Worm (Caenorhabditis elegans): ENCODE data around the gene basl-1.

Gene basl-1

DNA sequence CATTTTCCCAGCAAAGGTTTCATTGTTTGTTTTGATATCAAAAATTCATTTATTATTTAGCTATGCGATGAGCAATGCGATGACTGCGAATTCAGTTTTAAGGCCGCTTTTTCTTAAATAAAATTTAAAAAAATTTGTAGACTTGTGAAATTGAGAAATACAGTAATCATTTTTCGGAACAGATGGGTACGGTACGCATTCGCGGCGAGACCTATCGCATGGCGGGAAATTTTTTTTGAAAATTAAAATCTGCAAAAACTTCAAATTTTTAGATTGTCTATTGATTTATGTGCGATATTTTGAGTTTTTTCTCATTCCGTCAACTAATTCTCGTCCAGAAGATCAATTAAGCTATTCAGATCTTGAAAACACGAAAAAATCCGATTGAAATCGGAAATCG, 48.8 kb downstream of the basl-1 start (continued):
- TF ChIP-seq cebp-2 (GFP tag; IDR thresholded peaks at IDR 0.05) = no peak
- no peak for TF ChIP-seq let-526 (GFP tag; IDR thresholded peaks at IDR 0.05)
- TF ChIP-seq F49E8.2 (tag; optimal IDR thresholded peaks at IDR 0.05; ENCODE audit: insufficient read depth) = peak; percentile 90
- peak; percentile 66 for TF ChIP-seq snpc-1.3 (tag; optimal IDR thresholded peaks at IDR 0.05; ENCODE audit: insufficient read depth)
- peak; percentile 39 for TF ChIP-seq ceh-100 (GFP tag; IDR thresholded peaks at IDR 0.05)
- TF ChIP-seq ccch-3 (GFP tag; optimal IDR thresholded peaks at IDR 0.05) = no peak
- peak in 2 of 3 experiments; percentile 25 to 88 for TF ChIP-seq lin-35 (GFP tag; optimal IDR thresholded peaks at IDR 0.05)
- TF ChIP-seq K12H6.12 (tag; optimal IDR thresholded peaks at IDR 0.05) = no peak
- no peak for TF ChIP-seq nhr-120 (GFP tag; IDR thresholded peaks at IDR 0.05)
- peak; percentile 66 for TF ChIP-seq mcd-1 (GFP tag; IDR thresholded peaks at IDR 0.05)
- no peak for TF ChIP-seq ztf-28 (GFP tag; IDR thresholded peaks at IDR 0.05)
- no peak for TF ChIP-seq ceh-79 (tag; optimal IDR thresholded peaks at IDR 0.05)
- TF ChIP-seq ama-1 (optimal IDR thresholded peaks at IDR 0.05) = no peak
- TF ChIP-seq ama-1 (GFP tag; optimal IDR thresholded peaks at IDR 0.05) = no peak
- no peak for TF ChIP-seq ceh-58 (GFP tag; IDR thresholded peaks at IDR 0.05)
- no peak for TF ChIP-seq C06A6.2 (GFP tag; conservative IDR thresholded peaks at IDR 0.05)
- no peak for TF ChIP-seq egl-44 (GFP tag; IDR thresholded peaks at IDR 0.05)
- no peak for TF ChIP-seq rpc-1 (optimal IDR thresholded peaks at IDR 0.05)
- TF ChIP-seq rpc-1 (tag; optimal IDR thresholded peaks at IDR 0.05) = no peak
- no peak for TF ChIP-seq ceh-40 (GFP tag; IDR thresholded peaks at IDR 0.05)
- no peak for TF ChIP-seq mxl-1 (tag; optimal IDR thresholded peaks at IDR 0.05)
- peak; percentile 83 for TF ChIP-seq Y53G8AR.9 (GFP tag; conservative IDR thresholded peaks at IDR 0.05)
- no peak for TF ChIP-seq ztf-25 (GFP tag; IDR thresholded peaks at IDR 0.05)
- peak; percentile 84 for TF ChIP-seq hsf-1 (GFP tag; IDR thresholded peaks at IDR 0.05)
- TF ChIP-seq hlh-12 (tag; optimal IDR thresholded peaks at IDR 0.05) = no peak
- TF ChIP-seq hrde-1 (tag; optimal IDR thresholded peaks at IDR 0.05; ENCODE audit: borderline replicate concordance) = peak; percentile 56
- TF ChIP-seq ZK185.1 (tag; optimal IDR thresholded peaks at IDR 0.05; ENCODE audit: poor library complexity, severe bottlenecking) = no peak
- no peak for TF ChIP-seq let-607 (tag; optimal IDR thresholded peaks at IDR 0.05)
- TF ChIP-seq Y56A3A.18 (GFP tag; IDR thresholded peaks at IDR 0.05) = no peak
- TF ChIP-seq K11D2.4 (GFP tag; IDR thresholded peaks at IDR 0.05) = no peak
- no peak for TF ChIP-seq F57A8.1 (GFP tag; optimal IDR thresholded peaks at IDR 0.05)
- TF ChIP-seq nfyb-1 (GFP tag; IDR thresholded peaks at IDR 0.05) = no peak
- no peak for TF ChIP-seq nhr-90 (tag; optimal IDR thresholded peaks at IDR 0.05)
- no peak for TF ChIP-seq mes-4 (tag; optimal IDR thresholded peaks at IDR 0.05)
- TF ChIP-seq lir-1 (GFP tag; conservative IDR thresholded peaks at IDR 0.05) = no peak; the same call in 1 of the 2 replicates
- TF ChIP-seq rec-8 (tag; optimal IDR thresholded peaks at IDR 0.05) = no peak
- no peak for TF ChIP-seq F55B11.4 (tag; optimal IDR thresholded peaks at IDR 0.05; ENCODE audit: borderline replicate concordance, insufficient read depth)
- TF ChIP-seq ztf-3 (GFP tag; optimal IDR thresholded peaks at IDR 0.05) = no peak
- no peak for TF ChIP-seq ets-4 (GFP tag; optimal IDR thresholded peaks at IDR 0.05)
- peak; percentile 100 for TF ChIP-seq lsl-1 (GFP tag; optimal IDR thresholded peaks at IDR 0.05)
- TF ChIP-seq F22D6.2 (tag; optimal IDR thresholded peaks at IDR 0.05) = no peak
- no peak for TF ChIP-seq tbx-9 (tag; optimal IDR thresholded peaks at IDR 0.05; ENCODE audit: borderline replicate concordance)
- no peak for TF ChIP-seq cebp-1 (GFP tag; IDR thresholded peaks at IDR 0.05)
- no peak for TF ChIP-seq cebp-1 (tag; optimal IDR thresholded peaks at IDR 0.05)
- no peak for TF ChIP-seq nfya-1 (tag; optimal IDR thresholded peaks at IDR 0.05; ENCODE audit: borderline replicate concordance, insufficient read depth)
- TF ChIP-seq Y95B8A.8 (GFP tag; IDR thresholded peaks at IDR 0.05) = peak; percentile 83
- TF ChIP-seq dpl-1 (GFP tag; optimal IDR thresholded peaks at IDR 0.05) = peak; percentile 95
- peak; percentile 82 for TF ChIP-seq tlf-1 (GFP tag; optimal IDR thresholded peaks at IDR 0.05)
- TF ChIP-seq aptf-3 (GFP tag; IDR thresholded peaks at IDR 0.05) = no peak

Data from whole organism, young adult.